Fruit fly (Drosophila melanogaster) whole organism, pupa: ENCODE measurements around the gene nonA.

Source experiments
- CG10348 ChIP-seq: fragments of 200-800 bp; sonication (Bioruptor generic); IDR thresholded peaks from 2 replicates; pipeline ENCODE4 v1.3.6; 2022; ENCODE audit warnings: missing biosample characterization, missing genetic modification characterization
- CG12605 ChIP-seq: fragments of 200-800 bp; sonication (Bioruptor generic); IDR thresholded peaks from 2 replicates; pipeline ENCODE4 v1.3.6; 2022; ENCODE audit warnings: missing biosample characterization, missing genetic modification characterization
- CG13204 ChIP-seq: fragments of 200-800 bp; sonication (Bioruptor generic); optimal IDR thresholded peaks from 2 replicates; lab custom pipeline; 2018; ENCODE audit warnings: missing biosample characterization, mild to moderate bottlenecking, missing genetic modification characterization, moderate library complexity
- CG14655 ChIP-seq: fragments of 200-800 bp; sonication (Bioruptor generic); optimal IDR thresholded peaks from 3 replicates; lab custom pipeline; 2017; ENCODE audit warnings: mild to moderate bottlenecking, missing biosample characterization, missing genetic modification reagents, missing genetic modification characterization
- CG15710 ChIP-seq: fragments of 200-800 bp; sonication (Bioruptor generic); optimal IDR thresholded peaks from 2 replicates; lab custom pipeline; 2018; ENCODE audit warnings: missing biosample characterization, mild to moderate bottlenecking, missing genetic modification characterization, moderate library complexity
- CG17806 ChIP-seq: fragments of 200-800 bp; sonication (Bioruptor generic); optimal IDR thresholded peaks from 2 replicates; lab custom pipeline; 2018; ENCODE audit warnings: missing biosample characterization, mild to moderate bottlenecking, missing genetic modification characterization, moderate library complexity
- CG32121 ChIP-seq: fragments of 200-800 bp; sonication (Bioruptor generic); IDR thresholded peaks from 2 replicates; pipeline ENCODE4 v1.3.6; 2022; ENCODE audit warnings: missing biosample characterization, missing genetic modification characterization
- CG34367 ChIP-seq: fragments of 200-800 bp; sonication (Bioruptor generic); optimal IDR thresholded peaks from 2 replicates; lab custom pipeline; 2018; ENCODE audit warnings: missing biosample characterization, mild to moderate bottlenecking, missing genetic modification characterization
- CG4496 ChIP-seq: fragments of 200-800 bp; sonication (Bioruptor generic); IDR thresholded peaks from 3 replicates; pipeline ENCODE4 v1.3.6; 2022; ENCODE audit warnings: missing biosample characterization, missing genetic modification characterization
- CG8159 ChIP-seq: fragments of 200-800 bp; sonication (Bioruptor generic); optimal IDR thresholded peaks from 3 replicates; lab custom pipeline; 2018; ENCODE audit warnings: missing biosample characterization, mild to moderate bottlenecking, missing genetic modification characterization, moderate library complexity
- CG8301 ChIP-seq: fragments of 200-800 bp; sonication (Bioruptor generic); optimal IDR thresholded peaks from 2 replicates; lab custom pipeline; 2018; ENCODE audit warnings: missing biosample characterization, mild to moderate bottlenecking, missing genetic modification characterization
- CG9948 ChIP-seq: fragments of 200-800 bp; sonication (Bioruptor generic); optimal IDR thresholded peaks from 2 replicates; lab custom pipeline; 2018; ENCODE audit warnings: missing biosample characterization, mild to moderate bottlenecking, missing genetic modification characterization, moderate library complexity
- D1 ChIP-seq: fragments of 200-800 bp; sonication (Bioruptor generic); optimal IDR thresholded peaks from 2 replicates; lab custom pipeline; 2018; ENCODE audit warnings: missing biosample characterization, mild to moderate bottlenecking, missing genetic modification characterization, moderate library complexity
- EcR ChIP-seq: fragments of 200-800 bp; sonication (Bioruptor generic); optimal IDR thresholded peaks from 3 replicates; lab custom pipeline; 2019; ENCODE audit warnings: missing biosample characterization, missing genetic modification characterization, mild to moderate bottlenecking, moderate library complexity, missing genetic modification reagents
- Ets98B ChIP-seq: fragments of 200-800 bp; sonication (Bioruptor generic); IDR thresholded peaks from 2 replicates; pipeline ENCODE4 v1.3.6; 2022; ENCODE audit warnings: missing biosample characterization, missing genetic modification characterization
- Pif1A ChIP-seq: fragments of 200-800 bp; sonication (Bioruptor generic); optimal IDR thresholded peaks from 3 replicates; lab custom pipeline; 2016; ENCODE audit warnings: missing biosample characterization, missing genetic modification characterization
- Pif1B ChIP-seq: fragments of 200-800 bp; sonication (Bioruptor generic); optimal IDR thresholded peaks from 3 replicates; lab custom pipeline; 2016; ENCODE audit warnings: missing biosample characterization, missing genetic modification characterization
- Snoo ChIP-seq: fragments of 200-800 bp; sonication (Bioruptor generic); optimal IDR thresholded peaks from 3 replicates; lab custom pipeline; 2017; ENCODE audit warnings: missing biosample characterization, mild to moderate bottlenecking, missing genetic modification characterization, inconsistent platforms
- fd96Ca ChIP-seq: fragments of 200-800 bp; sonication (Bioruptor generic); IDR thresholded peaks from 3 replicates; pipeline ENCODE4 v1.3.6; 2022; ENCODE audit warnings: missing biosample characterization, missing genetic modification characterization
- gl ChIP-seq: fragments of 200-800 bp; sonication (Bioruptor generic); optimal IDR thresholded peaks from 2 replicates; lab custom pipeline; 2018; ENCODE audit warnings: missing biosample characterization, mild to moderate bottlenecking, missing genetic modification characterization
- rn ChIP-seq: fragments of 200-800 bp; sonication (Bioruptor generic); IDR thresholded peaks from 2 replicates; pipeline ENCODE4 v1.3.6; 2022; ENCODE audit warnings: missing biosample characterization, missing genetic modification characterization

The nonA gene

DNA sequence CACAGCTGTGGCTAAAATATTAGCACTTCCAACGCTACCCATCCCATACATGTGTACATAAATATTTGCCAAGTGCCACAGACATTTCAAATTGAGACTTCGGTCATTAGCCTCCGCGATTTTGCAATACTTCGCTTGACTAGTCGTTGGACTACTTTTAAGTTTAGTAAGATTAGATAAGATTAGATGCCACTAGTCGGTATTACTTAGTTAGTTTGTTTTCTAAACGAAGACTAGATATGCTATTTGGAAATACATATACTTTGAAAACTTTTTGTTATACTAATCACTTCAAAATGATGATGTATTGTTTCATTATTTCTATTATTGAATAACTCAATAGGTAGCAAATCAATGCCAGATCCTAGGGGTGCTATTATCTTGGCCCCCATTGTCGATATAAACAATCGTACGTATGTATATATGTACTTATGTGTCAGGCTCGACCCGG lies 24.6 kb downstream of the nonA start:
- TF ChIP-seq Pif1B (GFP tag; lab: Kevin White, UChicago) (peak; percentile 14), CG17806 (tag; lab: Kevin White, UChicago) (peak; percentile 5), CG8301 (peak; percentile 45), CG12605 (GFP tag; lab: Robert Waterston, UW) (0 out of 2 replicates have a peak, but pooled peaks have one; percentile 25), fd96Ca (GFP tag; lab: Robert Waterston, UW) (0 out of 3 replicates have a peak, but pooled peaks have one; percentile 16), CG15710 (peak; percentile 20), Snoo (tag; lab: Kevin White, UChicago) (peak; percentile 2), rn (GFP tag; lab: Robert Waterston, UW) (no peak), D1 (tag; lab: Kevin White, UChicago) (no peak), CG8159 (peak; percentile 34), CG9948 (tag; lab: Kevin White, UChicago) (peak; percentile 27), CG13204 (no peak), Ets98B (no peak), CG10348 (GFP tag; lab: Robert Waterston, UW) (no peak), CG14655 (GFP tag; lab: Kevin White, UChicago) (peak; percentile 66), gl (tag; lab: Kevin White, UChicago) (no peak), EcR (GFP tag; lab: Kevin White, UChicago) (peak; percentile 25), CG32121 (GFP tag; lab: Robert Waterston, UW) (0 out of 2 replicates have a peak, but pooled peaks have one; percentile 25), CG34367 (peak; percentile 21), CG4496 (GFP tag; lab: Robert Waterston, UW) (peak; percentile 58; the same call in 1 of the 3 replicates), Pif1A (no peak)

DNA sequence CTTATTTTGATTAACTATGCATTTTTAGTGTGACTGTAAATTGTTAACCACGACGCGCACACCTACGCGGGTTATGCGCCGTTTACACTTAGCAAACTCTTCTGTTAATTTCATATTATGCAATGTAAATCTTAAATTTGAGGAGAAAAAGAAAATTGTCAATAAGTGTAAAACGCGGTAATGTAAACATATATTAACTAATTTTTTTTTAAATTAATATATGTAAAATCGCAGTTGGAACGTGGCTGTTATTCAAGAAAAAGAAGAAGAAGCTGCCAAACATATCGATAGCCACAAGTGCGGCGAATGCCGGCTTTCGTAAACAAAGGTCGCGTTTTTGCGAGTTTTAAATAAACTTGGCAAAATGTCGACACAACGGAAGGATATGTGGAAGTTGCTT lies 30.0 kb downstream of the nonA start, which contains the start of the genes TH1 and mei-41:
Gene TH1 (minus strand): TSS at position 42 of the 400 bp plus-strand sequence.
Gene mei-41 (plus strand): TSS at position 302 of the 400 bp plus-strand sequence.
- TF ChIP-seq EcR (GFP tag; lab: Kevin White, UChicago): no peak
- TF ChIP-seq CG14655 (GFP tag; lab: Kevin White, UChicago): no peak
- TF ChIP-seq CG13204: no peak
- peak; percentile 93 for TF ChIP-seq CG4496 (GFP tag; lab: Robert Waterston, UW)
- TF ChIP-seq CG32121 (GFP tag; lab: Robert Waterston, UW): peak; percentile 94
- TF ChIP-seq CG17806 (tag; lab: Kevin White, UChicago): peak; percentile 83
- TF ChIP-seq CG34367: peak; percentile 68
- TF ChIP-seq CG8301: no peak
- peak; percentile 82 for TF ChIP-seq CG10348 (GFP tag; lab: Robert Waterston, UW)
- peak; percentile 92 for TF ChIP-seq Ets98B
- peak; percentile 79 for TF ChIP-seq CG12605 (GFP tag; lab: Robert Waterston, UW)
- peak; percentile 19 for TF ChIP-seq gl (tag; lab: Kevin White, UChicago)
- TF ChIP-seq CG9948 (tag; lab: Kevin White, UChicago): peak; percentile 82
- TF ChIP-seq Pif1A: no peak
- peak; percentile 91 for TF ChIP-seq fd96Ca (GFP tag; lab: Robert Waterston, UW)
- peak; percentile 87 for TF ChIP-seq CG8159
- no peak for TF ChIP-seq D1 (tag; lab: Kevin White, UChicago)
- TF ChIP-seq Pif1B (GFP tag; lab: Kevin White, UChicago): no peak
- peak; percentile 88 for TF ChIP-seq CG15710
- TF ChIP-seq rn (GFP tag; lab: Robert Waterston, UW): peak; percentile 87
- TF ChIP-seq Snoo (tag; lab: Kevin White, UChicago): no peak

- peak; percentile 44; the same call in 1 of the 3 replicates for TF ChIP-seq fd96Ca (GFP tag; lab: Robert Waterston, UW)
- peak; percentile 82 for TF ChIP-seq CG12605 (GFP tag; lab: Robert Waterston, UW)
- TF ChIP-seq CG9948 (tag; lab: Kevin White, UChicago): peak; percentile 47
- peak; percentile 88 for TF ChIP-seq Ets98B
- TF ChIP-seq CG17806 (tag; lab: Kevin White, UChicago): peak; percentile 51
- TF ChIP-seq Pif1A: no peak
- peak; percentile 88 for TF ChIP-seq CG4496 (GFP tag; lab: Robert Waterston, UW)
- peak; percentile 41 for TF ChIP-seq CG34367
- no peak for TF ChIP-seq CG8301
- TF ChIP-seq CG15710: no peak
- peak; percentile 65 for TF ChIP-seq CG8159
- peak; percentile 85 for TF ChIP-seq CG32121 (GFP tag; lab: Robert Waterston, UW)
- TF ChIP-seq rn (GFP tag; lab: Robert Waterston, UW): 0 out of 2 replicates have a peak, but pooled peaks have one; percentile 13
- peak; percentile 42; the same call in 1 of the 2 replicates for TF ChIP-seq CG10348 (GFP tag; lab: Robert Waterston, UW)
Measured at dm6 chrX:16403811-16404420, 42.5 kb downstream of the nonA start.

DNA sequence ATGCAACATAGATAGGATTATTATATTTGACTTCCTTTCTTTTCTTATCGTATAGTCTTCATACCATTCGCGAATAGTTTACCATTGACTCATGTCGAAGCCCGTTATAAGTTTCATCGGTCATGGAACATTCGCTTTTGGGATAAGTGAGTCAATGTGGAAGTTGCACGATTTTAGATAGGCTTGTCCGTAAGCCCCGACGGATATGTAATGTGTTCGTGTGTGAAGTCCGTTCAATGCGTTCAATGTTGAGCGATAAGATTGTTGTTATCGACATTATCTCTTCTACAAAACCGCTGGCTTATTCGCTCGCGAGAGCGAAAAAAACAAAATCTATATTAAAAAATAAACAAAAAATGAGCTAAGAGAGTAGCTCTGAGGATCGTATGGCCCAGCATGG lies 43.4 kb downstream of the nonA start, which contains the start of gene CG9981:
Gene CG9981 (minus strand): TSS at position 320 of the 400 bp plus-strand sequence.
- TF ChIP-seq Pif1A (no peak), CG9948 (tag; lab: Kevin White, UChicago) (no peak), CG32121 (GFP tag; lab: Robert Waterston, UW) (no peak), CG10348 (GFP tag; lab: Robert Waterston, UW) (no peak), rn (GFP tag; lab: Robert Waterston, UW) (no peak), Snoo (tag; lab: Kevin White, UChicago) (no peak), CG12605 (GFP tag; lab: Robert Waterston, UW) (no peak), CG14655 (GFP tag; lab: Kevin White, UChicago) (no peak), CG34367 (no peak), CG8301 (no peak)

- TF ChIP-seq Ets98B (no peak), CG13204 (no peak), CG12605 (GFP tag; lab: Robert Waterston, UW) (no peak), rn (GFP tag; lab: Robert Waterston, UW) (no peak), CG32121 (GFP tag; lab: Robert Waterston, UW) (no peak), EcR (GFP tag; lab: Kevin White, UChicago) (no peak), D1 (tag; lab: Kevin White, UChicago) (no peak), CG8301 (no peak), CG9948 (tag; lab: Kevin White, UChicago) (no peak), CG10348 (GFP tag; lab: Robert Waterston, UW) (no peak), Snoo (tag; lab: Kevin White, UChicago) (no peak), CG14655 (GFP tag; lab: Kevin White, UChicago) (no peak), CG34367 (no peak)
Measured at dm6 chrX:16405209-16405608, 43.8 kb downstream of the nonA start, which contains the start of gene CG4301. TSS of gene CG4301 (plus strand) at chrX:16405509.
